Worm (Caenorhabditis elegans) whole organism, L4 larva: ENCODE data around the gene Y69A2AR.25.
A peak's percentile ranks its signal among the peaks of the same experiment; 100 is the strongest.

Experiments
- F37D6.2 ChIP-seq: sonication (generic microtip); optimal IDR thresholded peaks from 2 replicates; lab custom pipeline; 2016; ENCODE audit warnings: mild to moderate bottlenecking, missing genetic modification characterization, missing compliant biosample characterization
- ceh-28 ChIP-seq: fragments of 150-350 bp; optimal IDR thresholded peaks from 2 replicates; lab custom pipeline; 2014; ENCODE audit warnings: missing biosample characterization, missing genetic modification reagents, missing genetic modification characterization
- ces-1 ChIP-seq: fragments of 150-350 bp; sonication (generic microtip); optimal IDR thresholded peaks from 4 replicates; lab custom pipeline; 2014; ENCODE audit warnings: missing biosample characterization, missing genetic modification reagents, missing genetic modification characterization
- daf-12 ChIP-seq: fragments of 150-350 bp; optimal IDR thresholded peaks from 2 replicates; lab custom pipeline; 2014; ENCODE audit warnings: missing biosample characterization, missing genetic modification reagents, missing genetic modification characterization
- dpl-1 ChIP-seq: fragments of 150-350 bp; optimal IDR thresholded peaks from 2 replicates; lab custom pipeline; 2014; ENCODE audit warnings: missing biosample characterization, missing genetic modification reagents, missing genetic modification characterization
- egl-43 ChIP-seq: fragments of 200-800 bp; sonication (Bioruptor generic); IDR thresholded peaks from 2 replicates; pipeline ENCODE4 v1.3.6; 2022; ENCODE audit warnings: missing genetic modification reagents, missing genetic modification characterization, missing compliant biosample characterization
- fos-1 ChIP-seq: fragments of 150-350 bp; optimal IDR thresholded peaks from 2 replicates; lab custom pipeline; 2014; ENCODE audit warnings: missing biosample characterization, missing genetic modification characterization
- gei-8 ChIP-seq: fragments of 200-800 bp; sonication (Bioruptor generic); optimal IDR thresholded peaks from 2 replicates; lab custom pipeline; 2018; ENCODE audit warnings: mild to moderate bottlenecking, missing genetic modification characterization, missing compliant biosample characterization
- lim-7 ChIP-seq: fragments of 200-800 bp; sonication (Bioruptor generic); IDR thresholded peaks from 2 replicates; pipeline ENCODE4 v1.3.6; 2022; ENCODE audit warnings: missing genetic modification characterization, missing compliant biosample characterization
- madf-9 ChIP-seq: fragments of 200-800 bp; sonication (Bioruptor generic); conservative IDR thresholded peaks from 2 replicates; pipeline ENCODE4 v1.3.6; 2022; ENCODE audit warnings: missing genetic modification reagents, missing genetic modification characterization, missing compliant biosample characterization
- mes-2 ChIP-seq: sonication (generic microtip); optimal IDR thresholded peaks from 2 replicates; lab custom pipeline; 2016; ENCODE audit warnings: missing genotype, mild to moderate bottlenecking, missing genetic modification characterization, missing compliant biosample characterization; ENCODE audit not compliant: poor library complexity, severe bottlenecking
- nhr-111 ChIP-seq: fragments of 200-800 bp; sonication (Bioruptor generic); optimal IDR thresholded peaks from 2 replicates; lab custom pipeline; 2018; ENCODE audit warnings: mild to moderate bottlenecking, missing genetic modification characterization, missing compliant biosample characterization
- zip-11 ChIP-seq: fragments of 200-800 bp; sonication (Bioruptor generic); IDR thresholded peaks from 2 replicates; pipeline ENCODE4 v1.3.6; 2022; ENCODE audit warnings: missing genetic modification characterization, missing compliant biosample characterization

The Y69A2AR.25 gene

ce11 chrIV:2537741-2538140, 30.4 kb downstream of the Y69A2AR.25 start:
- TF ChIP-seq madf-9 (GFP tag; lab: Robert Waterston, UW) (no peak), ces-1 (GFP tag; lab: Kevin White, UChicago) (peak; percentile 13), fos-1 (tag; lab: Kevin White, UChicago) (no peak), nhr-111 (GFP tag; lab: Kevin White, UChicago) (no peak), F37D6.2 (tag; lab: Kevin White, UChicago) (no peak), daf-12 (no peak), mes-2 (tag; lab: Kevin White, UChicago) (no peak)

DNA sequence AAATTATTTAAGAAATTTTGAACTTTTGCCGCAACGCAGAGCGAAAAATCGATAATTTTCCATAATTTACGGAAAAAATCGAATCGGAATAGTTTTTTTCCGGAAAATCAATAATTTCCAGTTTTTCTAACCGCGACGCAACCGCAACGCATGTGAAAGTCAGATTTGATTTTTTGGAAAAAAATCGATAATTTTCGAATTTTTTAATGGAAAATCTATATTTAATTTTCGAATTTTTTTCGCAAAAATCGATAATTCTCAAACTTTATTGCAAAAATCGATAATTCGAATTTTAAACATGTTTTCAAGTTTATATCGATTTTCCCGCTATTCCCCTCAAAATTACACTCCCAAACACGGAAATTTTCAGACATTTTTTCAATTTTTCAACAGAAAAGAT, 37.9 kb downstream of the Y69A2AR.25 start:
- TF ChIP-seq egl-43 (GFP tag; lab: Robert Waterston, UW): no peak
- peak; percentile 77 for TF ChIP-seq ceh-28
- TF ChIP-seq, all 104 proteins: peak for 1

ce11 chrIV:2529281-2529680, 38.9 kb downstream of the Y69A2AR.25 start:
- peak; percentile 79 for TF ChIP-seq ceh-28
- TF ChIP-seq zip-11: no peak
- TF ChIP-seq, all 104 proteins: peak for 1

DNA sequence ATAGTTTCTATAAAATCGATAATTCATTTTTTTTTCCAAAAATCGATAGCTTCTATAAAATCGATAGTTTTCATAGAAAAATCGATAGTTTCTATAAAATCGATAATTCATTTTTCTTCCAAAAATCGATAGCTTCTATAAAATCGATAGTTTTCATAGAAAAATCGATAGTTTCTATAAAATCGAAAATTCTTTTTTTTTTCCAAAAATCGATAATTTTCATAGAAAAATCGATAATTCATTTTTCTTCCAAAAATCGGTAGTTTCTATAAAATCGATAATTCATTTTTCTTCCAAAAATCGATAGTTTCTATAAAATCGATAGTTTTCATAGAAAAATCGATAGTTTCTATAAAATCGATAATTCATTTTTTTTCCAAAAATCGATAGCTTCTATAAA, 39.4 kb downstream of the Y69A2AR.25 start:
- peak; percentile 15 for TF ChIP-seq ceh-28

- TF ChIP-seq ceh-28 (peak; percentile 66), lim-7 (no peak), dpl-1 (no peak), gei-8 (GFP tag; lab: Kevin White, UChicago) (no peak)
Observed at ce11 chrIV:2526836-2527235, 41.3 kb downstream of the Y69A2AR.25 start.
